Worm (Caenorhabditis elegans) whole organism, L2 larva: Measurements from ENCODE around the gene ogt-1.

Source experiments
- F13H6.1 ChIP-seq: sonication (generic microtip); optimal IDR thresholded peaks from 2 replicates; lab custom pipeline; 2016; ENCODE audit warnings: missing genetic modification characterization, missing compliant biosample characterization
- ceh-82 ChIP-seq: fragments of 150-350 bp; optimal IDR thresholded peaks from 2 replicates; lab custom pipeline; 2014; ENCODE audit warnings: missing biosample characterization, missing genetic modification characterization

ce11 chrIII:7165816-7166229 is 12.2 kb upstream of the ogt-1 start:
- TF ChIP-seq ceh-82 (tag; lab: Kevin White, UChicago) (no peak), F13H6.1 (tag; lab: Kevin White, UChicago) (peak; percentile 51)
